Fruit fly (Drosophila melanogaster): ENCODE measurements around the gene CG31323.

dm6 chr3R:26121108-26121507 is 49.5 kb upstream of the CG31323 start:
- TF ChIP-seq topi (GFP tag; optimal IDR thresholded peaks at IDR 0.05) (no peak), CG10669 (GFP tag; optimal IDR thresholded peaks at IDR 0.05) (no peak), net (GFP tag; optimal IDR thresholded peaks at IDR 0.05) (no peak), cyc (GFP tag; optimal IDR thresholded peaks at IDR 0.05) (no peak), Ets96B (tag; optimal IDR thresholded peaks at IDR 0.05) (no peak), CG9139 (GFP tag; optimal IDR thresholded peaks at IDR 0.05) (no peak), dac (GFP tag; optimal IDR thresholded peaks at IDR 0.05) (no peak), achi (GFP tag; optimal IDR thresholded peaks at IDR 0.05) (no peak), CG6808 (GFP tag; optimal IDR thresholded peaks at IDR 0.05) (no peak)
